Fruit fly (Drosophila melanogaster): ENCODE data around the gene CG1387.

dm6 chrX:8420772-8421448 lies 35.3 kb downstream of the CG1387 start:
- TF ChIP-seq gsb (GFP tag; IDR thresholded peaks at IDR 0.05) = no peak
- no peak for TF ChIP-seq CG11398 (GFP tag; optimal IDR thresholded peaks at IDR 0.05)
- no peak for TF ChIP-seq kay (GFP tag; optimal IDR thresholded peaks at IDR 0.05)
- TF ChIP-seq Dp (GFP tag; optimal IDR thresholded peaks at IDR 0.05) = no peak
- TF ChIP-seq CG33213 (GFP tag; optimal IDR thresholded peaks at IDR 0.05) = no peak
